Worm (Caenorhabditis elegans) whole organism, L1 larva: Measurements from ENCODE around the gene osm-1.

Experiments
- C16A3.4 ChIP-seq: fragments of 150-350 bp; optimal IDR thresholded peaks from 2 replicates; lab custom pipeline; 2014; ENCODE audit warnings: missing biosample characterization, missing genetic modification characterization
- egl-27 ChIP-seq, 2 experiments: fragments of 150-350 bp in 1 of 2; sonication (generic microtip); optimal IDR thresholded peaks; 3 replicates each; lab custom pipeline; 2017 to 2018; ENCODE audit warnings: missing biosample characterization in 2 of 2, missing genetic modification characterization in 2 of 2, missing genetic modification reagents in 2 of 2
- nhr-28 ChIP-seq: fragments of 150-350 bp; optimal IDR thresholded peaks from 2 replicates; lab custom pipeline; 2014; ENCODE audit warnings: missing biosample characterization, missing genetic modification characterization
- snpc-4 ChIP-seq: fragments of 150-350 bp; optimal IDR thresholded peaks from 2 replicates; lab custom pipeline; 2014; ENCODE audit warnings: missing biosample characterization, missing genetic modification characterization
- unc-62 ChIP-seq: fragments of 150-350 bp; optimal IDR thresholded peaks from 2 replicates; lab custom pipeline; 2014; ENCODE audit warnings: missing biosample characterization, missing genetic modification reagents, missing genetic modification characterization
- ztf-11 ChIP-seq, 2 experiments: sonication (generic microtip); optimal IDR thresholded peaks; 2 replicates each; lab custom pipeline; 2016 to 2017; ENCODE audit warnings: missing genetic modification characterization in 2 of 2, missing biosample characterization in 1 of 2, missing compliant biosample characterization in 1 of 2

ce11 chrX:16555726-16556125 is 15.3 kb downstream of the osm-1 start:
- TF ChIP-seq unc-62 (GFP tag; lab: Kevin White, UChicago) (no peak), C16A3.4 (tag; lab: Kevin White, UChicago) (no peak), ztf-11 (tag; optimal IDR thresholded peaks at IDR 0.05; lab: Kevin White, UChicago) (no peak), nhr-28 (tag; lab: Kevin White, UChicago) (no peak), snpc-4 (tag; lab: Kevin White, UChicago) (no peak), egl-27 (tag; optimal IDR thresholded peaks at IDR 0.05; lab: Kevin White, UChicago) (no peak)
